Worm (Caenorhabditis elegans): ENCODE results near the gene C18H7.12.

The C18H7.12 gene

DNA sequence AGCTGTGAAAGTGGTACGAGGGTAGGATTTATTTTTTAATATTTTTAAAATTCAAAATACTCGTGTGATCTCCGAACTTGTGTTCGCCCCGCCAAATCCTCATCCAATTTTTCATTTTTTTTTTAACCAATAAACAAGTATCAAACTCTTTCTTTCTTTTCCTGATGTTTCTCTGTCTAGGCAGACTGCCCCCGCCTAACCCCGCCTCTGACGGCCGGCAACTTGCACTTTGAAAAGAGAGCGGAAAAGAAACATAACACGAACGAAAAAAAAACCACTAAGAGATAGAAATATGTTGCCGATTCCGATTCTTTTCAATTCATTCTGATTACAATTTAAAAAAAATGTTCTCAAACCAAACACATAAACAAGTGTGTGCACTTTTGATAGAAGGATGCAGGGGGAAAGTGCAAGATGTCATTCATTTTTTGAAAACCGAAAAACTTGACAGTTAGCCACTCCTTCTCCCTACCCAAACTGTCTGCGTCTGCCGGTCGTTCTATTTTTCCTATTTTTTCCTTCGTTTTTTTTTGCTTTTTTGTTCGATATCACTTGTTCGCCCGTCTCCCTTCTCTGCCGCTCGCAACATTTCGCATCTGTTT is 38.4 kb upstream of the C18H7.12 start:
- TF ChIP-seq nhr-12 (tag; optimal IDR thresholded peaks at IDR 0.05): no peak
- TF ChIP-seq ztf-4 (tag; optimal IDR thresholded peaks at IDR 0.05): no peak
- no peak for TF ChIP-seq nhr-6 (tag; optimal IDR thresholded peaks at IDR 0.05)
- no peak for TF ChIP-seq lsy-2 (tag; optimal IDR thresholded peaks at IDR 0.05)
- TF ChIP-seq F13H6.1 (tag; optimal IDR thresholded peaks at IDR 0.05): no peak
- no peak for TF ChIP-seq nhr-23 (tag; optimal IDR thresholded peaks at IDR 0.05)

- no peak for TF ChIP-seq ZK546.5 (tag; optimal IDR thresholded peaks at IDR 0.05)
- TF ChIP-seq C34F6.9 (tag; optimal IDR thresholded peaks at IDR 0.05): no peak
- no peak for TF ChIP-seq ama-1 (optimal IDR thresholded peaks at IDR 0.05)
- TF ChIP-seq mab-5 (tag; optimal IDR thresholded peaks at IDR 0.05): no peak
- no peak for TF ChIP-seq gmeb-1 (tag; optimal IDR thresholded peaks at IDR 0.05)
- no peak for TF ChIP-seq lin-39 (tag; optimal IDR thresholded peaks at IDR 0.05)
- no peak for TF ChIP-seq nhr-77 (tag; optimal IDR thresholded peaks at IDR 0.05)
- no peak for TF ChIP-seq fos-1 (tag; optimal IDR thresholded peaks at IDR 0.05)
- TF ChIP-seq crh-2 (tag; optimal IDR thresholded peaks at IDR 0.05): no peak
- TF ChIP-seq nhr-10 (tag; optimal IDR thresholded peaks at IDR 0.05): no peak
- TF ChIP-seq sem-4 (tag; optimal IDR thresholded peaks at IDR 0.05): no peak
- TF ChIP-seq nhr-11 (tag; optimal IDR thresholded peaks at IDR 0.05): no peak
These were observed 36.2 kb upstream of the C18H7.12 start for ce11 chrIV:623876-624275.

DNA sequence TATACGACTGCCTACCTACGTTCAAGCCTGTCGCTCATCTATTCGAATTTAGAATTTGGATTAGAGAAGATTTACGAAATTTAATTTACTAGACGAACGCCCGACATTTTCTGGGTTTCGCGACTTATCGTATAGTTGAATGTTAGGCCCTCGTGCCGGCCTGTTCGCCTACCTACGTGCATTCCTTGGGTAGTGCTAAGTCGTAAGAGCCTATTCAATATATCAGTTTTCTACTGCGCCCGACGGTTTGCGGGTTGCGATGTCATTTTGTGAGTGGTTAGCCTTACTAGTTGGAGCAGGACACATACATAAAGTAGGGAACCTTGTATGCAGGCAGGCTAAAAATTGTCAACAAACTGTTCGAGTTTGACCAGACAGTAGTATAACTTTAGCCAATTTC is 35.4 kb upstream of the C18H7.12 start:
- TF ChIP-seq ceh-16 (tag; optimal IDR thresholded peaks at IDR 0.05) (no peak), nhr-25 (tag; optimal IDR thresholded peaks at IDR 0.05) (no peak), sma-3 (GFP tag; optimal IDR thresholded peaks at IDR 0.05) (no peak)

DNA sequence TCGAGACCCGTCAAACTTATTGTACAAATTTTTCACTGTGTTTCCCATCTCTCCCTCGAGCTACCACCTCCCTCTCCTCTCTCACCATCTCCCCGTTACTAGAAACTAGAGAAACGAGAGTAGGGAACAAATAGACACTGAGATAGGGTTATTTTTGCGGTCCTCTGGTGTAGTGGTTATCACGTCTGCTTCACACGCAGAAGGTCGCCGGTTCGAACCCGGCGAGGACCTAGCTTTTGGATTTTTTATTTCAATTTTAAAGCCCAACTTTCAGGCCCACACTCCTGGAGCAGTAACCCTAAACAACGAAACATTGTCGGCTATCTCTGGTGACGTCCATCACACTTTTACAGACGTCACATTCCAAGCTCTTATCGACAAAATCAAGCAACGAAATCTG is 32.7 kb upstream of the C18H7.12 start:
- TF ChIP-seq dmd-4 (tag; optimal IDR thresholded peaks at IDR 0.05): no peak
- TF ChIP-seq mab-5 (tag; optimal IDR thresholded peaks at IDR 0.05): no peak
- TF ChIP-seq fos-1 (tag; optimal IDR thresholded peaks at IDR 0.05): peak; percentile 49
- TF ChIP-seq nhr-10 (tag; optimal IDR thresholded peaks at IDR 0.05): no peak
- no peak for TF ChIP-seq Y55F3AM.14 (GFP tag; optimal IDR thresholded peaks at IDR 0.05)
- peak; percentile 3 for TF ChIP-seq snpc-4 (tag; optimal IDR thresholded peaks at IDR 0.05)
- no peak for TF ChIP-seq ztf-11 (tag; optimal IDR thresholded peaks at IDR 0.05)
- peak; percentile 51 for TF ChIP-seq lin-11 (tag; optimal IDR thresholded peaks at IDR 0.05)
- no peak for TF ChIP-seq ama-1 (optimal IDR thresholded peaks at IDR 0.05)
- no peak for TF ChIP-seq nhr-23 (tag; optimal IDR thresholded peaks at IDR 0.05)
- TF ChIP-seq sma-9 (GFP tag; optimal IDR thresholded peaks at IDR 0.05): no peak
- TF ChIP-seq sma-9 (tag; optimal IDR thresholded peaks at IDR 0.05): no peak
- TF ChIP-seq nhr-25 (tag; optimal IDR thresholded peaks at IDR 0.05): no peak
- TF ChIP-seq ZK546.5 (tag; optimal IDR thresholded peaks at IDR 0.05): no peak
- no peak for TF ChIP-seq ceh-16 (tag; optimal IDR thresholded peaks at IDR 0.05)
- TF ChIP-seq lin-13 (GFP tag; optimal IDR thresholded peaks at IDR 0.05): peak; percentile 55
- no peak for TF ChIP-seq nhr-12 (tag; optimal IDR thresholded peaks at IDR 0.05)
- no peak for TF ChIP-seq F13H6.1 (tag; optimal IDR thresholded peaks at IDR 0.05)
- no peak for TF ChIP-seq zag-1 (tag; optimal IDR thresholded peaks at IDR 0.05)
- peak; percentile 25 for TF ChIP-seq nhr-77 (tag; optimal IDR thresholded peaks at IDR 0.05)
- TF ChIP-seq crh-2 (tag; optimal IDR thresholded peaks at IDR 0.05): no peak
- peak; percentile 47 for TF ChIP-seq nhr-21 (tag; optimal IDR thresholded peaks at IDR 0.05)
- peak; percentile 37 for TF ChIP-seq sma-3 (GFP tag; optimal IDR thresholded peaks at IDR 0.05)
- no peak for TF ChIP-seq nhr-237 (tag; optimal IDR thresholded peaks at IDR 0.05)
- peak; percentile 72 for TF ChIP-seq unc-55 (GFP tag; optimal IDR thresholded peaks at IDR 0.05)
- no peak for TF ChIP-seq aly-2 (tag; optimal IDR thresholded peaks at IDR 0.05)
- no peak for TF ChIP-seq R02D3.7 (tag; optimal IDR thresholded peaks at IDR 0.05)
- peak; percentile 61 for TF ChIP-seq gmeb-1 (tag; optimal IDR thresholded peaks at IDR 0.05)
- TF ChIP-seq peb-1 (tag; optimal IDR thresholded peaks at IDR 0.05): no peak
- no peak for TF ChIP-seq nhr-6 (tag; optimal IDR thresholded peaks at IDR 0.05)
- no peak for TF ChIP-seq mdl-1 (tag; optimal IDR thresholded peaks at IDR 0.05)
- TF ChIP-seq unc-62 (GFP tag; optimal IDR thresholded peaks at IDR 0.05): no peak
- no peak for TF ChIP-seq ztf-4 (tag; optimal IDR thresholded peaks at IDR 0.05)
- no peak for TF ChIP-seq lin-39 (tag; optimal IDR thresholded peaks at IDR 0.05)
- TF ChIP-seq lsy-2 (tag; optimal IDR thresholded peaks at IDR 0.05): peak in 1 of 2 experiments; percentile 62
- TF ChIP-seq nhr-129 (tag; optimal IDR thresholded peaks at IDR 0.05): peak; percentile 68
- TF ChIP-seq egl-27 (tag; optimal IDR thresholded peaks at IDR 0.05): no peak
- TF ChIP-seq C34F6.9 (tag; optimal IDR thresholded peaks at IDR 0.05): peak; percentile 40
